Worm (Caenorhabditis elegans): ENCODE data around the gene mltn-12.
A peak's percentile ranks its signal among the peaks of the same experiment; 100 is the strongest.

The mltn-12 gene

ce11 chrIV:8973249-8973958, 19.5 kb upstream of the mltn-12 start, which contains the start of gene C53B4.3 (continued):
- TF ChIP-seq efl-3 (GFP tag; optimal IDR thresholded peaks at IDR 0.05) (peak; percentile 12), C04F5.9 (tag; optimal IDR thresholded peaks at IDR 0.05) (peak; percentile 87), unc-86 (tag; optimal IDR thresholded peaks at IDR 0.05) (peak; percentile 79), hlh-4 (tag; optimal IDR thresholded peaks at IDR 0.05) (peak; percentile 80), nhr-20 (tag; optimal IDR thresholded peaks at IDR 0.05) (peak; percentile 89), efl-1 (optimal IDR thresholded peaks at IDR 0.05) (peak; percentile 63 to 67), efl-1 (GFP tag; optimal IDR thresholded peaks at IDR 0.05 in 1 of 2) (peak; percentile 59 to 95), dpl-1 (GFP tag; optimal IDR thresholded peaks at IDR 0.05) (peak; percentile 42 to 67 (median 63)), nhr-90 (tag; optimal IDR thresholded peaks at IDR 0.05; ENCODE audit: poor library complexity) (peak; percentile 95), snpc-4 (tag; optimal IDR thresholded peaks at IDR 0.05) (peak; percentile 64), tbx-2 (tag; optimal IDR thresholded peaks at IDR 0.05) (peak; percentile 93), fkh-4 (tag; optimal IDR thresholded peaks at IDR 0.05; ENCODE audit: borderline replicate concordance) (peak; percentile 97), hpl-2 (GFP tag; optimal IDR thresholded peaks at IDR 0.05) (no peak), ztf-11 (tag; optimal IDR thresholded peaks at IDR 0.05) (peak in 1 of 2 experiments; percentile 96), unc-130 (tag; optimal IDR thresholded peaks at IDR 0.05) (no peak), nhr-71 (tag; optimal IDR thresholded peaks at IDR 0.05) (peak; percentile 93), elt-3 (tag; optimal IDR thresholded peaks at IDR 0.05) (peak in 1 of 6 experiments; percentile 23), lir-3 (tag; optimal IDR thresholded peaks at IDR 0.05; ENCODE audit: poor library complexity) (peak; percentile 96), lsy-2 (tag; optimal IDR thresholded peaks at IDR 0.05) (peak; percentile 66 to 79), nhr-84 (tag; optimal IDR thresholded peaks at IDR 0.05) (no peak), sup-37 (GFP tag; optimal IDR thresholded peaks at IDR 0.05) (peak; percentile 32), nhr-77 (tag; optimal IDR thresholded peaks at IDR 0.05) (no peak), vab-15 (tag; optimal IDR thresholded peaks at IDR 0.05) (peak; percentile 68), lin-35 (GFP tag; optimal IDR thresholded peaks at IDR 0.05) (peak; percentile 52 to 60), swsn-7 (tag; optimal IDR thresholded peaks at IDR 0.05) (peak; percentile 91), dsc-1 (tag; optimal IDR thresholded peaks at IDR 0.05) (peak; percentile 96), ceh-63 (GFP tag; optimal IDR thresholded peaks at IDR 0.05) (no peak), unc-62 (GFP tag; optimal IDR thresholded peaks at IDR 0.05) (no peak), alr-1 (tag; optimal IDR thresholded peaks at IDR 0.05; ENCODE audit: borderline replicate concordance) (no peak), pax-3 (tag; optimal IDR thresholded peaks at IDR 0.05) (peak; percentile 88), skn-1 (tag; optimal IDR thresholded peaks at IDR 0.05) (peak; percentile 16), grh-1 (GFP tag; IDR thresholded peaks at IDR 0.05) (0 out of 2 replicates have a peak, but pooled peaks have one; percentile 24), egl-27 (tag; optimal IDR thresholded peaks at IDR 0.05) (no peak), mdl-1 (tag; optimal IDR thresholded peaks at IDR 0.05) (peak in 1 of 2 experiments; percentile 42), elt-2 (tag; optimal IDR thresholded peaks at IDR 0.05) (peak; percentile 55), F16B12.6 (tag; optimal IDR thresholded peaks at IDR 0.05) (no peak), snu-23 (GFP tag; optimal IDR thresholded peaks at IDR 0.05) (peak; percentile 91)

ce11 chrIV:8974543-8975330, 18.1 kb upstream of the mltn-12 start:
- TF ChIP-seq isw-1 (GFP tag; IDR thresholded peaks at IDR 0.05) (no peak), hlh-17 (GFP tag; optimal IDR thresholded peaks at IDR 0.05; ENCODE audit: borderline replicate concordance) (no peak), C04F5.9 (tag; optimal IDR thresholded peaks at IDR 0.05) (no peak), nhr-11 (tag; optimal IDR thresholded peaks at IDR 0.05) (no peak), nhr-237 (tag; optimal IDR thresholded peaks at IDR 0.05) (no peak), sox-4 (tag; optimal IDR thresholded peaks at IDR 0.05) (no peak), lin-35 (GFP tag; optimal IDR thresholded peaks at IDR 0.05) (peak in 1 of 2 experiments; percentile 25), nhr-84 (tag; optimal IDR thresholded peaks at IDR 0.05) (no peak), nhr-90 (tag; optimal IDR thresholded peaks at IDR 0.05; ENCODE audit: poor library complexity) (no peak), aly-2 (tag; optimal IDR thresholded peaks at IDR 0.05) (no peak), lir-3 (tag; optimal IDR thresholded peaks at IDR 0.05; ENCODE audit: poor library complexity) (peak; percentile 69), unc-30 (tag; optimal IDR thresholded peaks at IDR 0.05) (no peak), nhr-47 (tag; optimal IDR thresholded peaks at IDR 0.05) (peak; percentile 34), zag-1 (tag; optimal IDR thresholded peaks at IDR 0.05) (no peak), F16B12.6 (tag; optimal IDR thresholded peaks at IDR 0.05) (no peak), ceh-90 (tag; optimal IDR thresholded peaks at IDR 0.05) (no peak), sptf-1 (tag; optimal IDR thresholded peaks at IDR 0.05) (no peak), elt-3 (tag; optimal IDR thresholded peaks at IDR 0.05) (no peak), nhr-28 (tag; optimal IDR thresholded peaks at IDR 0.05) (no peak), skn-1 (tag; optimal IDR thresholded peaks at IDR 0.05) (no peak)

Data from whole organism, L1 larva.